Fruit fly (Drosophila melanogaster) whole organism, adult: ENCODE results near the gene Adsl.

Experiments used
- CG11617 ChIP-seq: fragments of 200-800 bp; sonication (Bioruptor generic); optimal IDR thresholded peaks from 2 replicates; lab custom pipeline; 2017; ENCODE audit warnings: mild to moderate bottlenecking, missing biosample characterization, missing genetic modification reagents, missing genetic modification characterization
- CG12768 ChIP-seq: fragments of 200-800 bp; sonication (Bioruptor generic); optimal IDR thresholded peaks from 2 replicates; lab custom pipeline; 2017; ENCODE audit warnings: missing biosample characterization, missing genetic modification characterization, mild to moderate bottlenecking, moderate library complexity, missing genetic modification reagents
- CG14711 ChIP-seq: fragments of 200-800 bp; sonication (Bioruptor generic); optimal IDR thresholded peaks from 2 replicates; lab custom pipeline; 2018; ENCODE audit warnings: missing biosample characterization, mild to moderate bottlenecking, missing genetic modification characterization, moderate library complexity
- CG1620 ChIP-seq: fragments of 200-800 bp; sonication (Bioruptor generic); optimal IDR thresholded peaks from 2 replicates; lab custom pipeline; 2016; ENCODE audit warnings: missing biosample characterization, missing genetic modification characterization
- CG33017 ChIP-seq: fragments of 200-800 bp; sonication (Bioruptor generic); optimal IDR thresholded peaks from 2 replicates; lab custom pipeline; 2018; ENCODE audit warnings: missing biosample characterization, mild to moderate bottlenecking, missing genetic modification characterization, moderate library complexity
- CG5204 ChIP-seq: fragments of 200-800 bp; sonication (Bioruptor generic); optimal IDR thresholded peaks from 2 replicates; lab custom pipeline; 2016; ENCODE audit warnings: missing biosample characterization, missing genetic modification characterization
- CG7045 ChIP-seq: fragments of 200-800 bp; sonication (Bioruptor generic); optimal IDR thresholded peaks from 2 replicates; lab custom pipeline; 2017; ENCODE audit warnings: missing biosample characterization, mild to moderate bottlenecking, missing genetic modification characterization
- CG7101 ChIP-seq: fragments of 200-800 bp; sonication (Bioruptor generic); optimal IDR thresholded peaks from 2 replicates; lab custom pipeline; 2018; ENCODE audit warnings: missing biosample characterization, mild to moderate bottlenecking, missing genetic modification characterization, moderate library complexity
- Clk ChIP-seq: fragments of 200-800 bp; sonication (Bioruptor generic); optimal IDR thresholded peaks from 2 replicates; lab custom pipeline; 2017; ENCODE audit warnings: missing biosample characterization, missing genetic modification characterization
- Crg-1 ChIP-seq: fragments of 200-800 bp; sonication (Bioruptor generic); optimal IDR thresholded peaks from 2 replicates; lab custom pipeline; 2016; ENCODE audit warnings: missing biosample characterization, missing genetic modification characterization
- Hr96 ChIP-seq: fragments of 200-800 bp; sonication (Bioruptor generic); optimal IDR thresholded peaks from 2 replicates; lab custom pipeline; 2016; ENCODE audit warnings: missing biosample characterization, missing genetic modification characterization
- Mnt ChIP-seq: fragments of 200-800 bp; sonication (Bioruptor generic); optimal IDR thresholded peaks from 2 replicates; lab custom pipeline; 2016; ENCODE audit warnings: missing biosample characterization, mild to moderate bottlenecking, missing genetic modification characterization
- bab1 ChIP-seq: fragments of 200-800 bp; sonication (Bioruptor generic); optimal IDR thresholded peaks from 3 replicates; lab custom pipeline; 2019; ENCODE audit warnings: missing biosample characterization, mild to moderate bottlenecking, missing genetic modification characterization, moderate library complexity
- cic ChIP-seq: fragments of 200-800 bp; sonication (Bioruptor generic); optimal IDR thresholded peaks from 2 replicates; lab custom pipeline; 2017; ENCODE audit warnings: missing biosample characterization, mild to moderate bottlenecking, missing genetic modification characterization, moderate library complexity
- cnc ChIP-seq, 2 experiments: fragments of >200 bp; optimal IDR thresholded peaks; 2 replicates each; lab custom pipeline; 2017
- kay ChIP-seq: fragments of 200-800 bp; sonication (Bioruptor generic); peaks from one replicate; lab custom pipeline; 2016; ENCODE audit warnings: missing biosample characterization, missing genetic modification characterization, borderline replicate concordance
- ovo ChIP-seq: fragments of 200-800 bp; sonication (Bioruptor generic); optimal IDR thresholded peaks from 2 replicates; lab custom pipeline; 2016; ENCODE audit warnings: missing biosample characterization, missing genetic modification characterization
- pad ChIP-seq: fragments of 200-800 bp; sonication (Bioruptor generic); optimal IDR thresholded peaks from 3 replicates; lab custom pipeline; 2017; ENCODE audit warnings: missing biosample characterization, missing genetic modification characterization, mild to moderate bottlenecking, moderate library complexity, missing genetic modification reagents
- tj ChIP-seq: fragments of 200-800 bp; sonication (Bioruptor generic); optimal IDR thresholded peaks from 3 replicates; lab custom pipeline; 2017; ENCODE audit warnings: missing biosample characterization, mild to moderate bottlenecking, missing genetic modification characterization, moderate library complexity
- toe ChIP-seq: fragments of 200-800 bp; sonication (Bioruptor generic); optimal IDR thresholded peaks from 2 replicates; lab custom pipeline; 2016; ENCODE audit warnings: missing biosample characterization, missing genetic modification characterization

The Adsl gene

dm6 chr3R:16986181-16987074 is 34.5 kb downstream of the Adsl start:
- TF ChIP-seq ovo (GFP tag; lab: Kevin White, UChicago) (peak; percentile 66), pad (GFP tag; lab: Kevin White, UChicago) (peak; percentile 88), Mnt (GFP tag; lab: Kevin White, UChicago) (peak; percentile 92), CG14711 (peak; percentile 86), CG33017 (tag; lab: Kevin White, UChicago) (peak; percentile 96), CG5204 (peak; percentile 97), kay (GFP tag; lab: Kevin White, UChicago) (peak; percentile 87), Crg-1 (GFP tag; lab: Kevin White, UChicago) (peak; percentile 94), cnc (optimal IDR thresholded peaks at IDR 0.05; lab: Kevin White, UChicago) (no peak), CG7101 (tag; lab: Kevin White, UChicago) (peak; percentile 95), tj (GFP tag; lab: Kevin White, UChicago) (peak; percentile 88), CG1620 (peak; percentile 89), Hr96 (GFP tag; lab: Kevin White, UChicago) (peak; percentile 98), bab1 (peak; percentile 88), CG7045 (GFP tag; lab: Kevin White, UChicago) (peak; percentile 98), Clk (peak; percentile 94), CG12768 (GFP tag; lab: Kevin White, UChicago) (peak; percentile 94), CG11617 (GFP tag; lab: Kevin White, UChicago) (peak; percentile 94), toe (GFP tag; lab: Kevin White, UChicago) (peak; percentile 94), cic (GFP tag; lab: Kevin White, UChicago) (peak; percentile 98)

- no peak for TF ChIP-seq Clk
- peak; percentile 79 for TF ChIP-seq kay (GFP tag; lab: Kevin White, UChicago)
Observed at dm6 chr3R:16985547-16985946, 35.4 kb downstream of the Adsl start.

- TF ChIP-seq CG7045 (GFP tag; lab: Kevin White, UChicago), result no peak
- no peak for TF ChIP-seq CG5204
- no peak for TF ChIP-seq toe (GFP tag; lab: Kevin White, UChicago)
- no peak for TF ChIP-seq CG1620
- no peak for TF ChIP-seq kay (GFP tag; lab: Kevin White, UChicago)
- TF ChIP-seq CG14711, result no peak
- TF ChIP-seq Mnt (GFP tag; lab: Kevin White, UChicago), result no peak
- TF ChIP-seq CG11617 (GFP tag; lab: Kevin White, UChicago), result no peak
- no peak for TF ChIP-seq CG33017 (tag; lab: Kevin White, UChicago)
- no peak for TF ChIP-seq Clk
- no peak for TF ChIP-seq cnc (optimal IDR thresholded peaks at IDR 0.05; lab: Kevin White, UChicago)
- TF ChIP-seq Hr96 (GFP tag; lab: Kevin White, UChicago), result no peak
- no peak for TF ChIP-seq ovo (GFP tag; lab: Kevin White, UChicago)
- TF ChIP-seq Crg-1 (GFP tag; lab: Kevin White, UChicago), result no peak
- no peak for TF ChIP-seq cic (GFP tag; lab: Kevin White, UChicago)
- TF ChIP-seq CG12768 (GFP tag; lab: Kevin White, UChicago), result no peak
- no peak for TF ChIP-seq bab1
- TF ChIP-seq pad (GFP tag; lab: Kevin White, UChicago), result no peak
- TF ChIP-seq CG7101 (tag; lab: Kevin White, UChicago), result no peak
- TF ChIP-seq tj (GFP tag; lab: Kevin White, UChicago), result no peak
Observed at dm6 chr3R:16984221-16984620, 36.7 kb downstream of the Adsl start.

- TF ChIP-seq Clk, result no peak
- TF ChIP-seq Hr96 (GFP tag; lab: Kevin White, UChicago), result no peak
- no peak for TF ChIP-seq CG5204
- no peak for TF ChIP-seq bab1
- no peak for TF ChIP-seq cic (GFP tag; lab: Kevin White, UChicago)
- no peak for TF ChIP-seq CG11617 (GFP tag; lab: Kevin White, UChicago)
- no peak for TF ChIP-seq kay (GFP tag; lab: Kevin White, UChicago)
- no peak for TF ChIP-seq ovo (GFP tag; lab: Kevin White, UChicago)
- TF ChIP-seq CG14711, result no peak
- no peak for TF ChIP-seq Mnt (GFP tag; lab: Kevin White, UChicago)
- TF ChIP-seq tj (GFP tag; lab: Kevin White, UChicago), result no peak
- TF ChIP-seq CG7045 (GFP tag; lab: Kevin White, UChicago), result no peak
- no peak for TF ChIP-seq CG33017 (tag; lab: Kevin White, UChicago)
- TF ChIP-seq toe (GFP tag; lab: Kevin White, UChicago), result no peak
Observed at dm6 chr3R:16983001-16983400, 37.9 kb downstream of the Adsl start.

- no peak for TF ChIP-seq bab1
- TF ChIP-seq cic (GFP tag; lab: Kevin White, UChicago), result peak; percentile 74
- TF ChIP-seq CG11617 (GFP tag; lab: Kevin White, UChicago), result no peak
- TF ChIP-seq CG1620, result no peak
- TF ChIP-seq CG12768 (GFP tag; lab: Kevin White, UChicago), result peak; percentile 12
- TF ChIP-seq CG33017 (tag; lab: Kevin White, UChicago), result peak; percentile 23
- no peak for TF ChIP-seq pad (GFP tag; lab: Kevin White, UChicago)
- TF ChIP-seq CG7101 (tag; lab: Kevin White, UChicago), result no peak
- TF ChIP-seq Mnt (GFP tag; lab: Kevin White, UChicago), result no peak
- TF ChIP-seq ovo (GFP tag; lab: Kevin White, UChicago), result no peak
- no peak for TF ChIP-seq Clk
- no peak for TF ChIP-seq tj (GFP tag; lab: Kevin White, UChicago)
- TF ChIP-seq toe (GFP tag; lab: Kevin White, UChicago), result no peak
- TF ChIP-seq cnc (optimal IDR thresholded peaks at IDR 0.05; lab: Kevin White, UChicago), result no peak
- no peak for TF ChIP-seq Hr96 (GFP tag; lab: Kevin White, UChicago)
- no peak for TF ChIP-seq Crg-1 (GFP tag; lab: Kevin White, UChicago)
- TF ChIP-seq CG7045 (GFP tag; lab: Kevin White, UChicago), result no peak
- peak; percentile 78 for TF ChIP-seq kay (GFP tag; lab: Kevin White, UChicago)
Observed at dm6 chr3R:16982108-16982707, 38.7 kb downstream of the Adsl start, which contains the start of gene AhcyL2. Gene AhcyL2, minus strand, starts transcription at chr3R:16982158.
